Worm (Caenorhabditis elegans): ENCODE measurements around the gene ent-5.

ce11 chrX:4662293-4662825, 13.4 kb upstream of the ent-5 start:
- TF ChIP-seq flt-1 (GFP tag; IDR thresholded peaks at IDR 0.05) = no peak
- no peak for TF ChIP-seq T22C8.4 (GFP tag; IDR thresholded peaks at IDR 0.05)
- no peak for TF ChIP-seq klf-2 (GFP tag; conservative IDR thresholded peaks at IDR 0.05)
- no peak for TF ChIP-seq tab-1 (GFP tag; IDR thresholded peaks at IDR 0.05)
- no peak for TF ChIP-seq ref-1 (GFP tag; conservative IDR thresholded peaks at IDR 0.05)

Measured in whole organism, midembryonic.